Worm (Caenorhabditis elegans): ENCODE results near the gene far-1.

Gene far-1

DNA sequence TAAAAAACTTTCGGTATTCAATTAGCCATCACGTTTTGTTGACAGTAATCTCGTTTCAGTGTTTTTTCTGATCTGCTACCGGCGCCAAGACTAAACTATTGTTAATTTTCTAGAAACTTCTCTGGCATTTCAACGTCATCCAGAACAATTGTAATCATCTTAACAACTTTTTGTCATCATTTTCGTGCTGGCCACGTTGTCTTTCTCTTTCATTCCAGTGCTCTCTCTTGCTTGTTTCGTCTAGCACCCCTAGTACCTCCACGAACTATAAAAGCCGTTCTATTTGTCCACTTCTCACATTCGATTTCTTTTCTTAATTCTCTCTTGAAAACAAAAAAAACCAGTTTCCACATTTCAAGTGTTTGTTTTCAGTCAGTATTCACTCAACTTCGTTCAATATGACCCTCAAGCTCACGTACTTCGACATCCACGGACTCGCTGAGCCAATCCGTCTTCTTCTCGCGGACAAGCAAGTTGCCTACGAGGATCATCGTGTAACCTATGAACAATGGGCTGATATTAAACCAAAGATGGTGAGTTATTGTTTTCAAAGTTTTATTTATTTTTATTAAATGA, 21.9 kb downstream of the far-1 start, which contains the start of gene gst-1 (continued):
- TF ChIP-seq unc-62 (GFP tag; optimal IDR thresholded peaks at IDR 0.05) (no peak), nhr-43 (tag; optimal IDR thresholded peaks at IDR 0.05; ENCODE audit: poor library complexity, severe bottlenecking) (no peak), ceh-9 (tag; optimal IDR thresholded peaks at IDR 0.05) (no peak), egl-5 (tag; optimal IDR thresholded peaks at IDR 0.05) (no peak)

DNA sequence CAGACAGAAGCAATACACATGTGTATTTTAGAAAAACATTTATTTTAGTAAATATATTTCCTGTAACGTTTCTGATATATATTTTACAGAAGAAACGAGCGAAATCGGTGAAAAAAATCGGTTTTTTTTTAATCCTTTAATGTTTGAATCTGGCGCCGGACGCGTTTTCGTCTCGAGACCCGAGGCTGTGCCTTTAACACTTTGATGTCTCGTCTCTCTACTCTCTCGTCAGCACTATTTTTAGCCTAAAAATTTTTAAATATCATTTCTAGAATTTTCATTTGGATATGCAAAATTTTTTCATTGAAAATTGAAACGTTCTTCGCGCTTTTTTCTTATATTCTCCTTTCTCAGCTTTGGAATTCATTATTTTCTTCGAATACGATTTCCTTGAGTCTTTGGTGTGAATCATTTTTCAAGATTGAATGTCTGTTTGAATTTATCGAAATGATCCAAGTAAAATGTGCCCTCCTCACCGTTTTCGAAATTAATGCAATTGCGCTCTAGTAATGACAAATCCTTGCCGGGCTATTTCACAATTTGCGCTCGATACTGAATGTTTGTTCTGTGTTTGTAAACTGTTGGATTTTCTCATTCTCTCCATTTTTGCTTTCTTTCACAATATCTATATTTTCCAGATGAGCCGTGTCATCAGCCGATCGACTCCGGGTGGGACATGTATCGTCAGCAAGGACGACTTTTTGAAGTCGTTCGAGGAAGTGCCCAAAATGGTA, 26.4 kb downstream of the far-1 start, which contains the start of gene cls-2:
cls-2 (plus strand) TSS at position 635 of the 734 bp plus-strand sequence.
- TF ChIP-seq lin-15B (tag; optimal IDR thresholded peaks at IDR 0.05) (peak; percentile 29), nhr-67 (tag; optimal IDR thresholded peaks at IDR 0.05) (no peak), unc-39 (tag; optimal IDR thresholded peaks at IDR 0.05) (no peak), nhr-23 (tag; optimal IDR thresholded peaks at IDR 0.05) (no peak)

DNA sequence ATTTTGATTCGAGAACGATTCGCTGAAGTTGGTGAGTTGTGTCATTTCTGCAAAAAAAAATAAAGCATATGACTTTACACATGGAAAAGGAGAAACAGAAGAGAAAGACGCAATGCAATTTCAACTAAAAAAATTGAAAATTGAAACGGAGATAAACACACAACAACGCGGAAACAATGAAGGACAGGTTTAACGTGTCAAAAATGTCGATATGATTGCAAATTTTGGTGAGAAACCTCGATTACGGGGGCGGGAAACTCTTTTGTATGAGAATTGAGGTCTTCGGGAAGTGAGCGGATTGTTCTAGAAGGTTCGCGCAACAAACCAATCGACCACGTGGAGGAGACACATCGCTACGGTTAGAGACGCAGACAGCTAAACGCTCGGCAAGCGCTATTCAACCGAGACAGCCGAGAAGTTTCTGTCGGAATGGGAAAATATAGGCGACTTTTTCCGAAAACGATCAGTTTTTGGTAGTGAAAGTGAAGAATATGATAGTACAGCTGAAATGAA, 27.2 kb downstream of the far-1 start, which contains the start of gene R107.5:
R107.5 (minus strand) TSS at position 51 of the 513 bp plus-strand sequence.
- TF ChIP-seq unc-62 (GFP tag; optimal IDR thresholded peaks at IDR 0.05) (no peak), unc-39 (tag; optimal IDR thresholded peaks at IDR 0.05) (no peak), nfya-1 (tag; optimal IDR thresholded peaks at IDR 0.05; ENCODE audit: insufficient read depth) (peak; percentile 96), fkh-2 (tag; optimal IDR thresholded peaks at IDR 0.05) (no peak), nhr-43 (tag; optimal IDR thresholded peaks at IDR 0.05; ENCODE audit: poor library complexity, severe bottlenecking) (peak; percentile 92), pha-4 (tag; optimal IDR thresholded peaks at IDR 0.05) (peak; percentile 80), mdl-1 (tag; optimal IDR thresholded peaks at IDR 0.05) (peak; percentile 87), hmg-11 (tag; optimal IDR thresholded peaks at IDR 0.05) (peak; percentile 82), lin-15B (tag; optimal IDR thresholded peaks at IDR 0.05) (peak; percentile 79), skn-1 (tag; optimal IDR thresholded peaks at IDR 0.05) (no peak), elt-1 (tag; optimal IDR thresholded peaks at IDR 0.05) (peak; percentile 16), jun-1 (tag; optimal IDR thresholded peaks at IDR 0.05) (peak; percentile 97), tbx-2 (tag; optimal IDR thresholded peaks at IDR 0.05) (peak; percentile 91), ZK546.5 (tag; optimal IDR thresholded peaks at IDR 0.05) (no peak), elt-3 (tag; optimal IDR thresholded peaks at IDR 0.05) (peak; percentile 26 to 84 (median 75)), snpc-4 (tag; optimal IDR thresholded peaks at IDR 0.05) (no peak), nhr-12 (tag; optimal IDR thresholded peaks at IDR 0.05) (no peak), mml-1 (tag; optimal IDR thresholded peaks at IDR 0.05) (peak; percentile 56), fkh-10 (GFP tag; optimal IDR thresholded peaks at IDR 0.05) (peak; percentile 49), egl-5 (tag; optimal IDR thresholded peaks at IDR 0.05) (peak; percentile 90), ama-1 (optimal IDR thresholded peaks at IDR 0.05) (peak; percentile 97), egl-27 (tag; optimal IDR thresholded peaks at IDR 0.05) (peak; percentile 30), nhr-67 (tag; optimal IDR thresholded peaks at IDR 0.05) (no peak), sea-2 (GFP tag; optimal IDR thresholded peaks at IDR 0.05) (peak; percentile 80), nhr-23 (tag; optimal IDR thresholded peaks at IDR 0.05) (peak; percentile 97), ceh-16 (tag; optimal IDR thresholded peaks at IDR 0.05) (no peak), nhr-11 (tag; optimal IDR thresholded peaks at IDR 0.05) (no peak), aly-2 (tag; optimal IDR thresholded peaks at IDR 0.05) (no peak), daf-12 (tag; optimal IDR thresholded peaks at IDR 0.05) (no peak), nhr-28 (tag; optimal IDR thresholded peaks at IDR 0.05) (no peak), nhr-25 (tag; optimal IDR thresholded peaks at IDR 0.05) (peak; percentile 99), fos-1 (tag; optimal IDR thresholded peaks at IDR 0.05) (peak; percentile 41), nhr-77 (tag; optimal IDR thresholded peaks at IDR 0.05) (no peak), nhr-237 (tag; optimal IDR thresholded peaks at IDR 0.05) (no peak), elt-2 (tag; optimal IDR thresholded peaks at IDR 0.05) (peak; percentile 67), eor-1 (tag; optimal IDR thresholded peaks at IDR 0.05) (no peak), R02D3.7 (tag; optimal IDR thresholded peaks at IDR 0.05) (peak; percentile 62), pqm-1 (tag; optimal IDR thresholded peaks at IDR 0.05) (peak; percentile 26), lin-39 (tag; optimal IDR thresholded peaks at IDR 0.05) (peak; percentile 92), nhr-76 (tag; optimal IDR thresholded peaks at IDR 0.05) (no peak), ztf-11 (tag; optimal IDR thresholded peaks at IDR 0.05) (no peak), ceh-28 (tag; optimal IDR thresholded peaks at IDR 0.05) (peak; percentile 80), ceh-9 (tag; optimal IDR thresholded peaks at IDR 0.05) (no peak), zag-1 (tag; optimal IDR thresholded peaks at IDR 0.05) (no peak), ztf-4 (tag; optimal IDR thresholded peaks at IDR 0.05) (peak; percentile 27), lsy-12 (tag; optimal IDR thresholded peaks at IDR 0.05) (peak; percentile 99), ceh-82 (tag; optimal IDR thresholded peaks at IDR 0.05) (no peak)
